Worm (Caenorhabditis elegans): ENCODE measurements around the gene srz-48.
"Not testable (repeated sequence)": the region's sequence is repeated elsewhere in the genome, so short reads cannot be mapped to it uniquely, and the experiment has no call there.

srz-48 gene

ce11 chrV:17438317-17438716, 21.6 kb downstream of the srz-48 start, which contains the start of gene srsx-2:
TSS of gene srsx-2 (minus strand) at chrV:17438417.
- TF ChIP-seq ref-1 (GFP tag; conservative IDR thresholded peaks at IDR 0.05) (no peak), T22C8.4 (GFP tag; IDR thresholded peaks at IDR 0.05) (no peak)

DNA sequence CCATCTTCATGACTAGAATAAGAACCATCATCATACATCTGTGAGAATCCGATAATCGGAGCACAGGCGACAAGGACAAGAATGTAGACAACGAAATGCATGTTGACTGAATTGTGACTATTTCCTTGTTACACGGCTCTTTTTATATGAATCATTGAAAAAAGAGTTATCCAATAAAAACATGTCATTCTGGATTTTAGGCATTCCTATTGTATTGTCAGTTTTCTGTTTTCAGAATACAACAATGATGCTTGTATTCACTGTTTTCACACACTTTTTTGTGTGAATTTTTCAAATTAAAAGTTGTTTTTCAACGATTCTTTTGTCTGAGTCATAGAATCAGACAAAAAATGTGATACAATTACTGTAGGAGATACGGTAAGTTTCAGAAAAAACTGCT, 23.5 kb downstream of the srz-48 start, which contains the start of gene F20E11.18:
Gene F20E11.18 (minus strand): TSS at position 101 of the 400 bp plus-strand sequence.
- TF ChIP-seq ztf-29 (GFP tag; IDR thresholded peaks at IDR 0.05) (no peak), ztf-23 (GFP tag; IDR thresholded peaks at IDR 0.05) (no peak), ref-1 (GFP tag; conservative IDR thresholded peaks at IDR 0.05) (no peak), med-1 (GFP tag; optimal IDR thresholded peaks at IDR 0.05; ENCODE audit: insufficient read depth) (no peak), T22C8.4 (GFP tag; IDR thresholded peaks at IDR 0.05) (no peak)

DNA sequence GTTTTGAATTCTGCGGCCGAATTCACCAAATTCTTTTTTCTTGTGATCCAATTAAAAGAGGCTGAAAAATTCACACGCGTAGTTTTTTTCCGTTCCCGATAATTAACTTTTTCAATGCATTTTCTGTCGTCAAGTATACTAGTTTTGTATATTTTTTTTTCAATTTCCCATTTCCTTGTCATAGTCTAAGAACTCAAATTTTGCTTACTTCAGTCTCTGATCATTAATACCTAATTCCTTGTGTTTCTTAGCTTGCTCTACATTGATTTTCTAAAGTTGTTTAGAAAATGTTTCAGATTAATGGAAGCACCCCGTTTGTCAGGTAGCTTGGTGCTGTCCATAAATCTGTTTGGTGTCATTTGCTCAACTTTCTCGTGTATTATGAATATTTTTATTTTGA, 29.1 kb downstream of the srz-48 start, which contains the start of gene srbc-27:
Gene srbc-27 (plus strand): TSS at position 301 of the 400 bp plus-strand sequence.
- TF ChIP-seq cog-1 (tag; optimal IDR thresholded peaks at IDR 0.05) (no peak), T22C8.4 (GFP tag; IDR thresholded peaks at IDR 0.05) (no peak), med-1 (GFP tag; optimal IDR thresholded peaks at IDR 0.05; ENCODE audit: insufficient read depth) (no peak), ztf-23 (GFP tag; IDR thresholded peaks at IDR 0.05) (no peak), flt-1 (GFP tag; IDR thresholded peaks at IDR 0.05) (no peak), ztf-29 (GFP tag; IDR thresholded peaks at IDR 0.05) (no peak), klf-2 (GFP tag; conservative IDR thresholded peaks at IDR 0.05) (no peak), ref-1 (GFP tag; conservative IDR thresholded peaks at IDR 0.05) (no peak), tab-1 (GFP tag; IDR thresholded peaks at IDR 0.05) (no peak)

DNA sequence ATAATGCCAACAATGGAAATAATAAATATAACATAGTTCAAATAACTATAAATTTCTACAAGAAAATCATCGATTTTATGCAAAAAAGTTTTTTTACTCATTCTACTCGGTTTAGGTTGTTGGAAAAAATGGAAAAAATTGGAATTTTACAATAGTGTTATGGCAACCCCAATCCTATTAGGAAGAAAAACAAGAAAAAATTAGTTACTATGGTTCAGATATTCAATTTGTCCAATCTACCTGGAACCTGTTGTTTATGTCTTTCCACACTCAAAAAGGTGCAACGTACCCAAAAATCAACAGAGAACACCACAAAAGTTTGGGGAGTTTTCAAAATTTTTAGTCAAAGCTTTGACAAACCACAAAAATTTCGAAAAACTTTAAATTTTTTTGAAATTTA, 29.9 kb downstream of the srz-48 start, which contains the start of gene T27C5.10:
Gene T27C5.10 (minus strand): TSS at position 101 of the 400 bp plus-strand sequence.
- TF ChIP-seq flt-1 (GFP tag; IDR thresholded peaks at IDR 0.05) (no peak), med-1 (GFP tag; optimal IDR thresholded peaks at IDR 0.05; ENCODE audit: insufficient read depth) (no peak), ztf-23 (GFP tag; IDR thresholded peaks at IDR 0.05) (no peak), ztf-29 (GFP tag; IDR thresholded peaks at IDR 0.05) (no peak)

DNA sequence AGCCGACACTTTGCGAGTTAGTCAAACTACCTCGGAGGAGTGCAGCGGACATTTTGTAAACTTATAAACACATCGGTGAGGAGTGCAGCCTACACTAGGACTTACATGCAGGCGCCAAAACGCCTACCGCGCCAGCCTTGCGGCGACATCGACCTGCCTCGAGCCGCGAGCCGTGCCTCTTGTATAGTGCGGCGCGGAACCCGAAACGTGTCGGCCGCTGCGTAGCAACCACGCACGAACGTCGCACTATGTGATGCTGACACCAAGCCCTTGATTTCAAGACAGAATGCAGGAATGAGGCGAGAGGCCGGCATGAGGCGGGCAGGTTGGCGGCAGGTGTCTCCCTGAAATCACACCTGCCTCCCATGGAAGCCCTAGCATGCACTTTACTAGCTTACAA, 30.7 kb downstream of the srz-48 start:
- TF ChIP-seq med-1 (GFP tag; optimal IDR thresholded peaks at IDR 0.05; ENCODE audit: insufficient read depth) = no peak
- TF ChIP-seq tab-1 (GFP tag; IDR thresholded peaks at IDR 0.05) = no peak
- TF ChIP-seq flt-1 (GFP tag; IDR thresholded peaks at IDR 0.05) = no peak
- TF ChIP-seq ztf-29 (GFP tag; IDR thresholded peaks at IDR 0.05) = no peak
- TF ChIP-seq T22C8.4 (GFP tag; IDR thresholded peaks at IDR 0.05) = no peak
- no peak for TF ChIP-seq cog-1 (tag; optimal IDR thresholded peaks at IDR 0.05)
- no peak for TF ChIP-seq ztf-23 (GFP tag; IDR thresholded peaks at IDR 0.05)
- TF ChIP-seq ref-1 (GFP tag; conservative IDR thresholded peaks at IDR 0.05) = no peak

- TF ChIP-seq klf-2 (GFP tag; conservative IDR thresholded peaks at IDR 0.05) = no peak
- TF ChIP-seq ref-1 (GFP tag; conservative IDR thresholded peaks at IDR 0.05) = no peak
- no peak for TF ChIP-seq cog-1 (tag; optimal IDR thresholded peaks at IDR 0.05)
- TF ChIP-seq T22C8.4 (GFP tag; IDR thresholded peaks at IDR 0.05) = no peak
- no peak for TF ChIP-seq med-1 (GFP tag; optimal IDR thresholded peaks at IDR 0.05; ENCODE audit: insufficient read depth)
- no peak for TF ChIP-seq tab-1 (GFP tag; IDR thresholded peaks at IDR 0.05)
- no peak for TF ChIP-seq flt-1 (GFP tag; IDR thresholded peaks at IDR 0.05)
- TF ChIP-seq ztf-29 (GFP tag; IDR thresholded peaks at IDR 0.05) = no peak
- TF ChIP-seq ztf-23 (GFP tag; IDR thresholded peaks at IDR 0.05) = no peak
Measured at ce11 chrV:17416833-17417232, 43.1 kb downstream of the srz-48 start, which contains the start of gene clc-21. TSS of gene clc-21 (plus strand) at chrV:17417133.

DNA sequence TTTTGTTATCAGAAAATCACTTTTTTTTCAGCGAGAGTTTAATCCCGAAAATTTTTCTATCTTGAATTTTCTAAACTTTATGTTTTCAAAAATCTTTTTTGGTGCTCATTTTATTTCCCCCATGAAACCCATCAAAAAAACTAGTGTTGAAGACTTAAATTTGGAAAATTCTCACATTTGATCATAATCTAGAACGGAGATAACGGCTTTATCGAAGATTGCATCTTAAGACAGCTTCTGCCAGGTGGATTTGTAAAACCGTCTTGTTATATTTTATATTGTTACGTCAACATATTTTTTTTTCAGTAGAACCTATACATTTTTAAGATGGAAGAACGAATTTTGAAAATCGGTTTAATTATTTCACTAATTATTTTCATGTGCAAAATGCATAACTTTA, 45.0 kb downstream of the srz-48 start, which contains the start of gene T27C5.12:
Gene T27C5.12 (plus strand): TSS at position 301 of the 400 bp plus-strand sequence.
- no peak for TF ChIP-seq cog-1 (tag; optimal IDR thresholded peaks at IDR 0.05)
- TF ChIP-seq klf-2 (GFP tag; conservative IDR thresholded peaks at IDR 0.05) = no peak
- no peak for TF ChIP-seq med-1 (GFP tag; optimal IDR thresholded peaks at IDR 0.05; ENCODE audit: insufficient read depth)
- TF ChIP-seq ztf-23 (GFP tag; IDR thresholded peaks at IDR 0.05) = no peak
- no peak for TF ChIP-seq ref-1 (GFP tag; conservative IDR thresholded peaks at IDR 0.05)
- TF ChIP-seq tab-1 (GFP tag; IDR thresholded peaks at IDR 0.05) = no peak
- TF ChIP-seq T22C8.4 (GFP tag; IDR thresholded peaks at IDR 0.05) = no peak
- no peak for TF ChIP-seq flt-1 (GFP tag; IDR thresholded peaks at IDR 0.05)
- no peak for TF ChIP-seq ztf-29 (GFP tag; IDR thresholded peaks at IDR 0.05)

DNA sequence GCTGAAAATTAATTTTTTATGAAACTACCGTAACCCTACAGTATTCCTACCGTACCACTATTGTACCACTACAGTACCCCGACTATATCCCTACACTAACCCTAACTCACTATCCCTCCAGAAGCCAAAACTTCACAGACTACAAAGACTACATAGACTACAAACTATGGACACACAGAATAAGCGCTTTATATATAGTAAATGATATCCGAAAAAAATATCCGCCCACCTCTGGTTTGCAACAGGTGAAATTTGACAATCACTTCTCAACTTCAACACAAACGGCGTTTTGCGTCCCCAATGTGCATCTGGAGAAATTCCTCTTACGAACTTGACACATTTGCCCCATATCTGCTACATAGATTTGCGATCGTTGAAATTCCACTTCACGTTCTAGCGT, 50.0 kb downstream of the srz-48 start, which contains the start of gene srh-132:
Gene srh-132 (plus strand): TSS at position 301 of the 400 bp plus-strand sequence.
- not testable (repeated sequence) for TF ChIP-seq tab-1 (GFP tag; IDR thresholded peaks at IDR 0.05); flt-1 (GFP tag; IDR thresholded peaks at IDR 0.05); cog-1 (tag; optimal IDR thresholded peaks at IDR 0.05)
